Worm (Caenorhabditis elegans): ENCODE measurements around the gene M6.4.

The M6.4 gene

DNA sequence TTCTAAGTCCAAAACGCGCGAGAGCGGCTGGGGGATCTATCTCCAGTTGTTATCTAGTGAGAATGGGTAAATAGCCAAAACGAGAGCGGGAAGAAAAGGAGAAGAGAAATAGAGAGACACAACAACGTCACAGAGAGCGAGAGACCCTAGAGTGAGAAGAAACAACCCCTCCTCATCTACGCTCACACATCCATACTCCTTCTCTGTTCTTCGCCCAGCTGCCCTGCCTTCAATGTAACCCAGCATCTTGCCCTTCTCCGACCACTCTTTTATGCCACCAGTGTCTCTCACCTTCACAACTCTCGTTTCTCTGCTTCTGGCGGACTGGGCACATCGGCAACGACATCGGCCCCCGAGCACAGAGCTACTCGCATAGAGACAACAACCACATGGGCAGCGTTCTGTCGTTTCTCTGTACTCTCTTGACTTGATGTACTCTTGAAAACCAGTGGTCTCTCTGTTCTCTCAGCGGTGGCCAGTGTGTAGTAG is 35.7 kb upstream of the M6.4 start (continued):
- TF ChIP-seq C04F5.9 (tag; optimal IDR thresholded peaks at IDR 0.05) (no peak), skn-1 (tag; optimal IDR thresholded peaks at IDR 0.05) (peak; percentile 85), fos-1 (tag; optimal IDR thresholded peaks at IDR 0.05) (peak; percentile 70), nhr-12 (tag; optimal IDR thresholded peaks at IDR 0.05) (no peak), grh-1 (GFP tag; IDR thresholded peaks at IDR 0.05) (0 out of 2 replicates have a peak, but pooled peaks have one; percentile 21), snu-23 (GFP tag; optimal IDR thresholded peaks at IDR 0.05) (peak; percentile 89), lin-13 (GFP tag; optimal IDR thresholded peaks at IDR 0.05) (peak; percentile 71), hlh-4 (tag; optimal IDR thresholded peaks at IDR 0.05) (no peak), sptf-1 (tag; optimal IDR thresholded peaks at IDR 0.05) (no peak), ces-1 (GFP tag; optimal IDR thresholded peaks at IDR 0.05) (peak; percentile 39), xbp-1 (tag; optimal IDR thresholded peaks at IDR 0.05) (peak; percentile 77), F16B12.6 (tag; optimal IDR thresholded peaks at IDR 0.05) (no peak), C34B4.2 (tag; optimal IDR thresholded peaks at IDR 0.05) (no peak), fkh-10 (GFP tag; optimal IDR thresholded peaks at IDR 0.05) (peak; percentile 86), alr-1 (tag; optimal IDR thresholded peaks at IDR 0.05; ENCODE audit: borderline replicate concordance) (no peak), nhr-237 (tag; optimal IDR thresholded peaks at IDR 0.05) (peak; percentile 77), Y116A8C.19 (tag; optimal IDR thresholded peaks at IDR 0.05; ENCODE audit: borderline replicate concordance) (peak; percentile 23), fkh-8 (tag; optimal IDR thresholded peaks at IDR 0.05) (peak; percentile 93), nhr-84 (tag; optimal IDR thresholded peaks at IDR 0.05) (no peak), nhr-47 (tag; optimal IDR thresholded peaks at IDR 0.05) (peak; percentile 86), efl-1 (optimal IDR thresholded peaks at IDR 0.05) (peak; percentile 43 to 63), efl-1 (GFP tag; optimal IDR thresholded peaks at IDR 0.05 in 1 of 2) (peak in 1 of 2 experiments; percentile 95), unc-130 (tag; optimal IDR thresholded peaks at IDR 0.05) (peak; percentile 38), lin-14 (GFP tag; optimal IDR thresholded peaks at IDR 0.05) (peak; percentile 99), hpl-2 (GFP tag; optimal IDR thresholded peaks at IDR 0.05) (no peak), ets-5 (GFP tag; IDR thresholded peaks at IDR 0.05) (no peak), aha-1 (tag; optimal IDR thresholded peaks at IDR 0.05) (no peak), rnt-1 (tag; optimal IDR thresholded peaks at IDR 0.05) (peak; percentile 69), pax-3 (tag; optimal IDR thresholded peaks at IDR 0.05) (peak; percentile 49), elt-2 (tag; optimal IDR thresholded peaks at IDR 0.05) (peak; percentile 37), mef-2 (tag; optimal IDR thresholded peaks at IDR 0.05) (peak; percentile 45), nhr-20 (tag; optimal IDR thresholded peaks at IDR 0.05) (peak; percentile 87), fkh-4 (tag; optimal IDR thresholded peaks at IDR 0.05; ENCODE audit: borderline replicate concordance) (no peak), lin-15B (tag; optimal IDR thresholded peaks at IDR 0.05) (no peak), mdl-1 (tag; optimal IDR thresholded peaks at IDR 0.05) (peak; percentile 80 to 97), mep-1 (tag; optimal IDR thresholded peaks at IDR 0.05) (peak; percentile 65), irx-1 (tag; optimal IDR thresholded peaks at IDR 0.05) (peak; percentile 70), unc-98 (GFP tag; IDR thresholded peaks at IDR 0.05) (no peak), nhr-85 (tag) (peak; percentile 69), aly-2 (tag; optimal IDR thresholded peaks at IDR 0.05) (peak; percentile 44), tlp-1 (tag; optimal IDR thresholded peaks at IDR 0.05) (no peak), lir-3 (tag; optimal IDR thresholded peaks at IDR 0.05; ENCODE audit: poor library complexity) (peak; percentile 59), sox-4 (tag; optimal IDR thresholded peaks at IDR 0.05) (peak; percentile 55), efl-3 (GFP tag; optimal IDR thresholded peaks at IDR 0.05) (no peak), ama-1 (optimal IDR thresholded peaks at IDR 0.05) (no peak), hlh-17 (GFP tag; optimal IDR thresholded peaks at IDR 0.05; ENCODE audit: borderline replicate concordance) (no peak), nhr-77 (tag; optimal IDR thresholded peaks at IDR 0.05) (peak; percentile 80), swsn-7 (tag; optimal IDR thresholded peaks at IDR 0.05) (peak; percentile 90), nhr-28 (tag; optimal IDR thresholded peaks at IDR 0.05) (no peak), ztf-11 (tag; optimal IDR thresholded peaks at IDR 0.05) (peak in 1 of 2 experiments; percentile 78), ceh-8 (GFP tag; optimal IDR thresholded peaks at IDR 0.05) (peak; percentile 16), jun-1 (tag; optimal IDR thresholded peaks at IDR 0.05) (peak; percentile 82), ceh-82 (tag; optimal IDR thresholded peaks at IDR 0.05) (peak; percentile 23 to 88 (median 61)), mab-9 (GFP tag; IDR thresholded peaks at IDR 0.05) (0 out of 2 replicates have a peak, but pooled peaks have one; percentile 6)
